Fruit fly (Drosophila melanogaster) whole organism, embryonic: ENCODE data around the gene bero.

Source experiments
- Atf6 ChIP-seq: fragments of 200-800 bp; sonication (Bioruptor generic); IDR thresholded peaks from 2 replicates; pipeline ENCODE4 v1.3.6; 2022; ENCODE audit warnings: missing biosample characterization, missing genetic modification characterization
- Bgb ChIP-seq: fragments of 200-800 bp; sonication (Bioruptor generic); IDR thresholded peaks from 2 replicates; pipeline ENCODE4 v1.3.6; 2022; ENCODE audit warnings: missing biosample characterization, missing genetic modification characterization; ENCODE audit not compliant: partially characterized antibody
- CG11696 ChIP-seq: fragments of 200-800 bp; sonication (Bioruptor generic); IDR thresholded peaks from 2 replicates; pipeline ENCODE4 v1.3.6; 2022; ENCODE audit warnings: missing biosample characterization, missing genetic modification characterization
- CG12236 ChIP-seq: fragments of 200-800 bp; sonication (Bioruptor generic); optimal IDR thresholded peaks from 2 replicates; lab custom pipeline; 2016; ENCODE audit warnings: missing biosample characterization, missing genetic modification characterization
- CG12744 ChIP-seq: fragments of 200-800 bp; sonication (Bioruptor generic); optimal IDR thresholded peaks from 2 replicates; lab custom pipeline; 2016; ENCODE audit warnings: missing biosample characterization, missing genetic modification characterization
- CG13123 ChIP-seq: fragments of 200-800 bp; sonication (Bioruptor generic); optimal IDR thresholded peaks from 2 replicates; lab custom pipeline; 2016; ENCODE audit warnings: missing biosample characterization, missing genetic modification characterization
- CG14050 ChIP-seq: fragments of 200-800 bp; sonication (Bioruptor generic); IDR thresholded peaks from 3 replicates; pipeline ENCODE4 v1.3.6; 2022; ENCODE audit warnings: missing biosample characterization, missing genetic modification characterization
- CG1529 ChIP-seq: fragments of 200-800 bp; sonication (Bioruptor generic); optimal IDR thresholded peaks from 3 replicates; lab custom pipeline; 2018; ENCODE audit warnings: missing biosample characterization, missing genetic modification characterization
- CG17186 ChIP-seq: fragments of 200-800 bp; sonication (Bioruptor generic); optimal IDR thresholded peaks from 3 replicates; lab custom pipeline; 2017; ENCODE audit warnings: missing biosample characterization, missing genetic modification reagents, missing genetic modification characterization
- CG2875 ChIP-seq: fragments of 200-800 bp; sonication (Bioruptor generic); optimal IDR thresholded peaks from 2 replicates; lab custom pipeline; 2017; ENCODE audit warnings: missing biosample characterization, mild to moderate bottlenecking, missing genetic modification characterization, missing genetic modification reagents
- CG30020 ChIP-seq: fragments of 200-800 bp; optimal IDR thresholded peaks from 2 replicates; lab custom pipeline; 2019; ENCODE audit warnings: missing biosample characterization, mild to moderate bottlenecking, missing genetic modification characterization, moderate library complexity
- CG31365 ChIP-seq: fragments of 200-800 bp; sonication (Bioruptor generic); optimal IDR thresholded peaks from 2 replicates; lab custom pipeline; 2018; ENCODE audit warnings: missing biosample characterization, mild to moderate bottlenecking, missing genetic modification characterization
- CG34376 ChIP-seq: fragments of 200-800 bp; sonication (Bioruptor generic); optimal IDR thresholded peaks from 2 replicates; lab custom pipeline; 2018; ENCODE audit warnings: missing biosample characterization, mild to moderate bottlenecking, missing genetic modification characterization
- CG6689 ChIP-seq: fragments of 200-800 bp; sonication (Bioruptor generic); IDR thresholded peaks from 2 replicates; pipeline ENCODE4 v1.3.6; 2022; ENCODE audit warnings: missing biosample characterization, missing genetic modification characterization
- CG7556 ChIP-seq: fragments of 200-800 bp; sonication (Bioruptor generic); optimal IDR thresholded peaks from 2 replicates; lab custom pipeline; 2017; ENCODE audit warnings: missing biosample characterization, mild to moderate bottlenecking, missing genetic modification characterization
- CG8290 ChIP-seq, 3 experiments: fragments of 200-800 bp; sonication (Bioruptor generic); optimal IDR thresholded peaks; 2 replicates each; lab custom pipeline; 2016 to 2019; ENCODE audit warnings: missing biosample characterization in 3 of 3, missing genetic modification characterization in 3 of 3, mild to moderate bottlenecking in 2 of 3, moderate library complexity in 1 of 3
- CG9817 ChIP-seq: fragments of 200-800 bp; sonication (Bioruptor generic); optimal IDR thresholded peaks from 2 replicates; lab custom pipeline; 2018; ENCODE audit warnings: missing biosample characterization, mild to moderate bottlenecking, missing genetic modification characterization, moderate library complexity
- CkIIα-i1 ChIP-seq: fragments of 200-800 bp; sonication (Bioruptor generic); IDR thresholded peaks from 2 replicates; pipeline ENCODE4 v1.3.6; 2022; ENCODE audit warnings: missing biosample characterization, missing genetic modification characterization
- CoRest ChIP-seq: fragments of 200-800 bp; sonication (Bioruptor generic); optimal IDR thresholded peaks from 3 replicates; lab custom pipeline; 2018; ENCODE audit warnings: missing biosample characterization, mild to moderate bottlenecking, missing genetic modification characterization, moderate library complexity
- D ChIP-seq, 2 experiments: fragments of 200-800 bp in 1 of 2; fragments of >200 bp in 1 of 2; sonication (Bioruptor generic) in 1 of 2; optimal IDR thresholded peaks; 2 replicates in 1 of 2; 3 replicates in 1 of 2; lab custom pipeline; 2017; ENCODE audit warnings: mild to moderate bottlenecking in 1 of 2, missing biosample characterization in 1 of 2, missing genetic modification characterization in 1 of 2, missing genetic modification reagents in 1 of 2
- Dek ChIP-seq: fragments of 200-800 bp; sonication (Bioruptor generic); optimal IDR thresholded peaks from 3 replicates; lab custom pipeline; 2019; ENCODE audit warnings: missing biosample characterization, mild to moderate bottlenecking, missing genetic modification characterization, moderate library complexity
- GATAe ChIP-seq: fragments of 200-800 bp; sonication (Bioruptor generic); conservative IDR thresholded peaks from 2 replicates; pipeline ENCODE4 v1.3.6; 2022; ENCODE audit warnings: missing biosample characterization, missing genetic modification characterization
- Hand ChIP-seq: fragments of 200-800 bp; sonication (Bioruptor generic); optimal IDR thresholded peaks from 2 replicates; lab custom pipeline; 2017; ENCODE audit warnings: mild to moderate bottlenecking, missing biosample characterization, missing genetic modification reagents, missing genetic modification characterization
- Hey ChIP-seq: fragments of 200-800 bp; sonication (Bioruptor generic); optimal IDR thresholded peaks from 3 replicates; lab custom pipeline; 2018; ENCODE audit warnings: missing biosample characterization, mild to moderate bottlenecking, missing genetic modification characterization
- Hmx ChIP-seq: fragments of 200-800 bp; sonication (Bioruptor generic); optimal IDR thresholded peaks from 2 replicates; lab custom pipeline; 2016; ENCODE audit warnings: missing biosample characterization, missing genetic modification characterization
- Opbp ChIP-seq: fragments of 200-800 bp; sonication (Bioruptor generic); IDR thresholded peaks from 3 replicates; pipeline ENCODE4 v1.3.6; 2022; ENCODE audit warnings: missing biosample characterization, missing genetic modification characterization; ENCODE audit not compliant: partially characterized antibody
- Ptx1 ChIP-seq: fragments of 200-800 bp; sonication (Bioruptor generic); IDR thresholded peaks from 2 replicates; pipeline ENCODE4 v1.3.6; 2022; ENCODE audit warnings: missing biosample characterization, missing genetic modification characterization
- Side ChIP-seq: fragments of 200-800 bp; sonication (Bioruptor generic); optimal IDR thresholded peaks from 2 replicates; lab custom pipeline; 2016; ENCODE audit warnings: missing biosample characterization, missing genetic modification characterization
- ase ChIP-seq: fragments of 200-800 bp; sonication (Bioruptor generic); IDR thresholded peaks from 3 replicates; pipeline ENCODE4 v1.3.6; 2022; ENCODE audit warnings: missing biosample characterization, missing genetic modification characterization
- ato ChIP-seq: fragments of 200-800 bp; sonication (Bioruptor generic); IDR thresholded peaks from 2 replicates; pipeline ENCODE4 v1.3.6; 2022; ENCODE audit warnings: missing biosample characterization, missing genetic modification characterization; ENCODE audit not compliant: partially characterized antibody
- az2 ChIP-seq: fragments of 200-800 bp; sonication (Bioruptor generic); optimal IDR thresholded peaks from 3 replicates; lab custom pipeline; 2016; ENCODE audit warnings: missing biosample characterization, missing genetic modification characterization
- br ChIP-seq: fragments of >200 bp; optimal IDR thresholded peaks from 2 replicates; lab custom pipeline; 2017
- da ChIP-seq: fragments of 200-800 bp; sonication (Bioruptor generic); optimal IDR thresholded peaks from 2 replicates; lab custom pipeline; 2016; ENCODE audit warnings: missing biosample characterization, missing genetic modification characterization
- dan ChIP-seq: fragments of 200-800 bp; sonication (Bioruptor generic); IDR thresholded peaks from 2 replicates; pipeline ENCODE4 v1.3.6; 2022; ENCODE audit warnings: missing biosample characterization, missing genetic modification characterization
- dimm ChIP-seq: fragments of 200-800 bp; sonication (Bioruptor generic); IDR thresholded peaks from 2 replicates; pipeline ENCODE4 v1.3.6; 2022; ENCODE audit warnings: missing biosample characterization, missing genetic modification characterization
- en ChIP-seq: fragments of 200-800 bp; sonication (Bioruptor generic); optimal IDR thresholded peaks from 2 replicates; lab custom pipeline; 2016; ENCODE audit warnings: missing biosample characterization, missing genetic modification characterization
- eve ChIP-seq, 2 experiments: fragments of >200 bp; optimal IDR thresholded peaks; 2 replicates each; lab custom pipeline; 2017; ENCODE audit warnings: missing biosample characterization in 2 of 2, missing genetic modification characterization in 2 of 2
- fd3F ChIP-seq: fragments of 200-800 bp; sonication (Bioruptor generic); optimal IDR thresholded peaks from 2 replicates; lab custom pipeline; 2018; ENCODE audit warnings: missing biosample characterization, mild to moderate bottlenecking, missing genetic modification characterization, moderate library complexity
- lbe ChIP-seq: fragments of 200-800 bp; sonication (Bioruptor generic); optimal IDR thresholded peaks from 2 replicates; lab custom pipeline; 2016; ENCODE audit warnings: missing biosample characterization, mild to moderate bottlenecking, missing genetic modification characterization
- prd ChIP-seq, 3 experiments: fragments of >200 bp in 2 of 3; fragments of 200-800 bp in 1 of 3; sonication (Bioruptor generic) in 1 of 3; optimal IDR thresholded peaks in 2 of 3; IDR thresholded peaks in 1 of 3; 2 replicates in 2 of 3; 3 replicates in 1 of 3; pipeline versions ENCODE4 v1.3.6 to Lab custom; 2017 to 2022; ENCODE audit warnings: missing biosample characterization in 1 of 3, missing genetic modification characterization in 1 of 3
- run ChIP-seq: fragments of 200-800 bp; sonication (Bioruptor generic); optimal IDR thresholded peaks from 3 replicates; lab custom pipeline; 2018; ENCODE audit warnings: missing biosample characterization, mild to moderate bottlenecking, missing genetic modification characterization
- shn ChIP-seq: fragments of 200-800 bp; sonication (Bioruptor generic); optimal IDR thresholded peaks from 3 replicates; lab custom pipeline; 2016; ENCODE audit warnings: missing biosample characterization, missing genetic modification characterization
- slp2 ChIP-seq: fragments of 200-800 bp; sonication (Bioruptor generic); optimal IDR thresholded peaks from 2 replicates; lab custom pipeline; 2016; ENCODE audit warnings: missing biosample characterization, missing genetic modification characterization
- sr ChIP-seq: fragments of 200-800 bp; sonication (Bioruptor generic); IDR thresholded peaks from 3 replicates; pipeline ENCODE4 v1.3.6; 2022; ENCODE audit warnings: missing biosample characterization, missing genetic modification characterization
- unc-4 ChIP-seq: fragments of 200-800 bp; sonication (Bioruptor generic); IDR thresholded peaks from 2 replicates; pipeline ENCODE4 v1.3.6; 2022; ENCODE audit warnings: missing biosample characterization, missing genetic modification characterization; ENCODE audit not compliant: partially characterized antibody
- usp ChIP-seq: fragments of >200 bp; optimal IDR thresholded peaks from 2 replicates; lab custom pipeline; 2017; ENCODE audit warnings: missing biosample characterization, missing genetic modification characterization
- wek ChIP-seq: fragments of 200-800 bp; sonication (Bioruptor generic); optimal IDR thresholded peaks from 3 replicates; lab custom pipeline; 2018; ENCODE audit warnings: missing biosample characterization, mild to moderate bottlenecking, missing genetic modification characterization, moderate library complexity

Gene bero

DNA sequence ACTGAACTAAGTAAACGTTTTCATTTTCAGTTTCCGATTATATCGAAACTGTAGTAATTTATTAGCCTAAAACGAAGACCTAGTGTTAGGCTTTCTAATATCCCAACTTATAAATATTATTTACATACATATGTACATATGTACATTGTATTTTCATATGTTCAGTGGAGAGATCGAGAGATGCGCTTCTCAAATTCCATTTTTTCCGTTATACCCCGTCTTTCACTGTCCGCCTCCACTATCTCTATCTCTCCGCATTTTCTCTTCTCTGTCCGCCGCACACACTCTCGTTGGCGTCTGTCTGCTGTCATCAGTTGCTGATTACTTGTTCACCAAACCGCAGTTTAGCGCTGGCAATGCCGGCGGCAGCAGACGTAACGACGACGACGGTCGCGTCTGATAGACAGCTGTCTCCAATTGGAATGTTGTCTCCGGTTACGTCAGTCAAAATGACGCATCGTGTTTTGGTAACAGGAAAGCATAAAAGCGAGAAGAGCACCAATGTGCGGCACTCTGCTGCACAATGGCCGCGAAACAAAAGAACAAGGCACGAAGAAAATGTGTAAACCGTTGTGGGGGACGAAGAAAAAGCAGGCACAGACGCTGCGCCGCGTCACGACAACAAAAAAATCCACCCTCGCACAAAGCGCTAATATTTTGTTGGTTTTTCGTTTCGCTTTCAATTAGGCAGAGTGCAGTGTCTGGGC is 35.9 kb upstream of the bero start, which contains the start of gene CG9331 (continued):
- peak; percentile 38 for TF ChIP-seq unc-4 (GFP tag; lab: Robert Waterston, UW)
- no peak for TF ChIP-seq CG7556 (GFP tag; lab: Kevin White, UChicago)
- peak; percentile 5 for TF ChIP-seq D (optimal IDR thresholded peaks at IDR 0.05; lab: Kevin White, UChicago)
- no peak for TF ChIP-seq D (GFP tag; optimal IDR thresholded peaks at IDR 0.05; lab: Kevin White, UChicago)
- no peak for TF ChIP-seq CG13123 (GFP tag; lab: Kevin White, UChicago)
- TF ChIP-seq CG11696 (GFP tag; lab: Robert Waterston, UW), result no peak
- TF ChIP-seq usp (GFP tag; lab: Kevin White, UChicago), result no peak
- peak; percentile 88 for TF ChIP-seq run (tag; lab: Kevin White, UChicago)
- TF ChIP-seq CkIIα-i1 (GFP tag; lab: Robert Waterston, UW), result no peak
- TF ChIP-seq Side (GFP tag; lab: Kevin White, UChicago), result no peak
- peak; percentile 59; the same call in 1 of the 2 replicates for TF ChIP-seq ato
- TF ChIP-seq CG30020 (tag; lab: Kevin White, UChicago), result no peak
- no peak for TF ChIP-seq CG14050 (GFP tag; lab: Robert Waterston, UW)
- peak; percentile 42; the same call in 1 of the 3 replicates for TF ChIP-seq sr (GFP tag; lab: Robert Waterston, UW)
- no peak for TF ChIP-seq Hmx (GFP tag; lab: Kevin White, UChicago)
- TF ChIP-seq CG6689, result no peak
- TF ChIP-seq az2 (GFP tag; lab: Kevin White, UChicago), result no peak
- no peak for TF ChIP-seq CG17186 (GFP tag; lab: Kevin White, UChicago)
- TF ChIP-seq shn (GFP tag; lab: Kevin White, UChicago), result peak; percentile 24
- no peak for TF ChIP-seq Atf6
- no peak for TF ChIP-seq dan
- no peak for TF ChIP-seq Dek
- TF ChIP-seq CG8290 (GFP tag; optimal IDR thresholded peaks at IDR 0.05; lab: Kevin White, UChicago), result no peak
- peak in 1 of 2 experiments; percentile 29 for TF ChIP-seq CG8290 (tag; optimal IDR thresholded peaks at IDR 0.05; lab: Kevin White, UChicago)
- no peak for TF ChIP-seq GATAe (GFP tag; lab: Robert Waterston, UW)
- no peak for TF ChIP-seq prd (optimal IDR thresholded peaks at IDR 0.05; lab: Kevin White, UChicago)
- TF ChIP-seq prd (GFP tag; IDR thresholded peaks at IDR 0.05; lab: Robert Waterston, UW), result no peak
- TF ChIP-seq ase (GFP tag; lab: Robert Waterston, UW), result no peak
- peak in 1 of 2 experiments; percentile 62 for TF ChIP-seq eve (GFP tag; optimal IDR thresholded peaks at IDR 0.05; lab: Kevin White, UChicago)
- TF ChIP-seq da (GFP tag; lab: Kevin White, UChicago), result no peak
- peak; percentile 65; the same call in 2 of the 3 replicates for TF ChIP-seq Opbp
- TF ChIP-seq CG12744 (GFP tag; lab: Kevin White, UChicago), result no peak
- no peak for TF ChIP-seq CG1529 (GFP tag; lab: Kevin White, UChicago)
- peak; percentile 53; the same call in 1 of the 2 replicates for TF ChIP-seq Bgb (GFP tag; lab: Robert Waterston, UW)
- no peak for TF ChIP-seq CoRest (tag; lab: Kevin White, UChicago)
- peak; percentile 20 for TF ChIP-seq wek (GFP tag; lab: Kevin White, UChicago)

DNA sequence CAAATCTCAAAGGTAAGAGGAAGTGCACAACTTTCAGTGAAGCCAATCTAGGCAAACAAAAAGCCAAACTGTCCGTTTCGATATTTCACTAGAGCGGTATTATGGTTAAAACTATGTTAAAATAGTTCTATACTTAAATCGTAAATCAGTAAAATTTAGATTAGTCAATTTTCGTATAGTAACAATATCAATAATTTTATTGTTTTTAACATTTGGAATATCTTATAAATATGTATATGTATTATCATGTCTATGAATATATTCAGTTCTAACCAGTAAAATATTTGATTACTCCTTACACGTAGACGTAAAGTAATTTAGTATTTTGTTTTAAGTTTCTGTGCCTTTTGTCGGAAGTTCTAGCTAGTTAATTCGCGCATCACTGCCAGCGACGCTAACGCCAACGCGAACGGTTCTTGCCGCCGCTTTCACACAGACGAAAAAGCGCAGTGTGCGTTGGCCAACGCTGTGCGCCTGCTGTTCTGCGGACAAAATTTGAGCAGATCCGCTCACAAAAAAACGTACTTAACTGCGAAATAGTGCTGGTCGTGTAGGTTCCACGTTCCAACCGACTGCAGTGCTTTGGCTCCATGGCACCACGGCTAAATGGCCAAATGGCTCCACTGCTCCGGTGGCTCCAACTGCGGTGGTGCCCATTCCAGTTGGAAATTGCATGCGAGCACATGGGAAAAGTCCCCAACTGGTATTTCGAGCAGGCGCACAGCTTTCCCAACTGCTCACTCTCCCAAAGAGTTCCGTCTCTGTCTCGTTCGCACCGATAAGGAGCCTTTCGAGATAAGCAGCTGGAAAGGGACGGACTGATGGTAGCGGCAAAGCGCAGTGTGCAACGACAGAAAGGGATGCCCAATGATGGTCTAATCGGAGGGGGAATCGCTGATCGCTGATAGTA is 35.0 kb upstream of the bero start:
- TF ChIP-seq slp2 (GFP tag; lab: Kevin White, UChicago), result no peak
- no peak for TF ChIP-seq Hey
- TF ChIP-seq CG30020 (tag; lab: Kevin White, UChicago), result no peak
- TF ChIP-seq fd3F (GFP tag; lab: Kevin White, UChicago), result no peak
- TF ChIP-seq CG2875 (GFP tag; lab: Kevin White, UChicago), result no peak
- no peak for TF ChIP-seq CG12236 (GFP tag; lab: Kevin White, UChicago)
- peak; percentile 83 for TF ChIP-seq CG34376
- peak; percentile 45 for TF ChIP-seq CG31365 (tag; lab: Kevin White, UChicago)
- TF ChIP-seq prd (optimal IDR thresholded peaks at IDR 0.05; lab: Kevin White, UChicago), result no peak
- TF ChIP-seq prd (GFP tag; IDR thresholded peaks at IDR 0.05; lab: Robert Waterston, UW), result no peak
- TF ChIP-seq Ptx1, result no peak
- TF ChIP-seq br (lab: Kevin White, UChicago), result no peak
- TF ChIP-seq Hand (GFP tag; lab: Kevin White, UChicago), result no peak
- TF ChIP-seq dimm (GFP tag; lab: Robert Waterston, UW), result no peak
- TF ChIP-seq en (GFP tag; lab: Kevin White, UChicago), result no peak
- no peak for TF ChIP-seq CG9817 (tag; lab: Kevin White, UChicago)
- TF ChIP-seq lbe (GFP tag; lab: Kevin White, UChicago), result peak; percentile 39
